Worm (Caenorhabditis elegans) whole organism, dauer: ENCODE data around the gene skr-20.

Experiments
- unc-62 ChIP-seq: sonication (generic microtip); optimal IDR thresholded peaks from 2 replicates; lab custom pipeline; 2017; ENCODE audit warnings: missing biosample characterization, missing genetic modification reagents, missing genetic modification characterization

Gene skr-20

ce11 chrX:13201401-13201800, 21.9 kb downstream of the skr-20 start, which contains the start of gene unc-9:
Gene unc-9, plus strand, starts transcription at chrX:13201770.
- TF ChIP-seq unc-62 (GFP tag; lab: Kevin White, UChicago), result no peak

DNA sequence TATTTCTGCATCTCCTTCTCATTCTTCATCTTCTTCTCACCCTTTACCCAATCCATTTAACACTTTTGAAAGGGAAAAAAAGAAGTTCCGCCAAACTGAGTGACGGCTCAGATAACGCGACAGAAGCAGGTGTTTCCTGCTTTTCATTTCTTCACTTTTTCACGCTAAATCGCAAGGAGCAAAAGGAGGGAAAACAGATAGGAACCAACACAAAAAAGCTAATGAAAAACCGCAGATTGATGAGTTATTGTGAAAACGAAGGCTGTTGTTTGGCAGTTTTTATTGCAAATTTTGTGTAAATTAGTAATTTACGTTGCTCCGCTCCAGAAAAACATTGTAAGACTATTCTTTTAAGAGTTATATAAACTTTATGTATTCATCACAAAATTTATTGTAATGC, 23.0 kb downstream of the skr-20 start:
- no peak for TF ChIP-seq unc-62 (GFP tag; lab: Kevin White, UChicago)

- TF ChIP-seq unc-62 (GFP tag; lab: Kevin White, UChicago), result no peak
These were observed 25.2 kb downstream of the skr-20 start for ce11 chrX:13198134-13198533.

DNA sequence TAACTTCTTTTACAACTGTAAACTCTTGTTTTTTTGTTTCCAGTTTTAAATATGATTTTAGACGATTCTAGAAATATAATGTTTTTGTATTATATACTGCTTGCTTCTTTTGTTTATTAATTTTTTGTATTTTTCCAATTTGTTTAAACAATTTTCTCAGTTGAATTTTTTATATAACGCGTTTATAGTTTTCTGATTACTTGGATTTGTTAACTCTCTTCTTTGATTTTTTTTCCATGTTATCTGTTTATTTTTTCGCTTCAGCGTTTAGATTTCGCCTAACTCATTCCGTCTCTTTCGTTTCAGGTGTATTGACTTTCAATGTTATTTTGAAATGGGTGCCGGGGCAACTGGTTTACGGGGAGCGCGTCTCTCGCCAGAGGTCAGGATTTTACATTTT, 32.4 kb downstream of the skr-20 start, which contains the start of gene gpa-6:
TSS of gene gpa-6 (plus strand) at position 301 of the 400 bp plus-strand sequence.
- TF ChIP-seq unc-62 (GFP tag; lab: Kevin White, UChicago), result no peak

DNA sequence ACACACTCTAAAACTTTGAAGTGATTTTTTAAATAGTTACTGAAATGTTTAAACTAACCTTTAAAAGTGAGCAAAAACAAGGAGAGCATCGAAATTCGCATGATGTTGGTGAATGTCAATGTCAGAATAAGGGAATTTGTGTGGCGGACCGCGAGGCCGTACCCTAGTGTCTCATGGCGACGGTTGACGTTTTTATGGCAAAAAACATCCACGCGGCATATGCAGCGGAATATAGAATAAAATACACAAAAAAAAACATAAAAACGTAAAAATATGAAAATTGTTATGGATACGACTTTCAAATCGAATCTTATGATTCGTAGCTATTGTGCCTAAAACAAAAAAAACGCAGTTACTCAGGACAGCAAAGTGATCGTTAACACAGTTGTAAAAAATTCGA, 33.5 kb downstream of the skr-20 start, which contains the start of gene cwp-5:
TSS of gene cwp-5 (minus strand) at position 101 of the 400 bp plus-strand sequence.
- no peak for TF ChIP-seq unc-62 (GFP tag; lab: Kevin White, UChicago)

ce11 chrX:13182012-13182411, 41.3 kb downstream of the skr-20 start:
- no peak for TF ChIP-seq unc-62 (GFP tag; lab: Kevin White, UChicago)

- no peak for TF ChIP-seq unc-62 (GFP tag; lab: Kevin White, UChicago)
These were observed 45.0 kb downstream of the skr-20 start, which contains the start of gene nlp-3 for ce11 chrX:13178347-13178746. Gene nlp-3, minus strand, starts transcription at chrX:13178447.

DNA sequence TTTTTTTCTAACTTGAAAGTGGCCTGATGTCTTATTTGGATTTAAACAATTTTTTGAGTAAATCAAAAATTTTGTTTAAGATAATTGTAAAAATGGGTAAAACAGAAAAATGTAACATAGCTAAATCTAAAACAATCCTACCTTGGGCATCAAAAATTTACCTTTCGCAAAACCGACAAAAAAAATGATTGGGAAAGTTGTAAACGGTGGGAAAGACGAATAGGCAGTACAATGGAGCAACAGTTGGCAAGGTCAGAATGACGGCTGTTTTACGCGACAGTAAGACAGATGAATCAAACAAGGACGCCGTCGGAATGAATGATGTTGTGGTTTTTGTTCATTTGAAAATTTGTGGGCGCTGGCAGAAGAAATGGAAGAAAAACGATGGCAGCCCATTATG, 48.9 kb downstream of the skr-20 start:
- no peak for TF ChIP-seq unc-62 (GFP tag; lab: Kevin White, UChicago)
